Worm (Caenorhabditis elegans) whole organism, L4 larva: ENCODE data around the gene B0361.14.

ENCODE experiments used
- ceh-82 ChIP-seq: sonication (generic microtip); optimal IDR thresholded peaks from 2 replicates; lab custom pipeline; 2017; ENCODE audit warnings: missing biosample characterization, missing genetic modification characterization
- ces-1 ChIP-seq: fragments of 150-350 bp; sonication (generic microtip); optimal IDR thresholded peaks from 4 replicates; lab custom pipeline; 2014; ENCODE audit warnings: missing biosample characterization, missing genetic modification reagents, missing genetic modification characterization
- lin-15B ChIP-seq: fragments of 150-350 bp; sonication (generic microtip); optimal IDR thresholded peaks from 3 replicates; lab custom pipeline; 2014; ENCODE audit warnings: missing biosample characterization, missing genetic modification characterization
- lsy-2 ChIP-seq, 2 experiments: fragments of 150-350 bp in 1 of 2; sonication (generic microtip) in 1 of 2; optimal IDR thresholded peaks; 2 replicates each; lab custom pipeline; 2014 to 2017; ENCODE audit warnings: missing biosample characterization in 2 of 2, missing genetic modification characterization in 2 of 2
- mes-2 ChIP-seq: sonication (generic microtip); optimal IDR thresholded peaks from 2 replicates; lab custom pipeline; 2016; ENCODE audit warnings: missing genotype, mild to moderate bottlenecking, missing genetic modification characterization, missing compliant biosample characterization; ENCODE audit not compliant: poor library complexity, severe bottlenecking
- nhr-111 ChIP-seq: fragments of 200-800 bp; sonication (Bioruptor generic); optimal IDR thresholded peaks from 2 replicates; lab custom pipeline; 2018; ENCODE audit warnings: mild to moderate bottlenecking, missing genetic modification characterization, missing compliant biosample characterization
- nhr-42 ChIP-seq: fragments of 200-800 bp; sonication (Bioruptor generic); IDR thresholded peaks from 2 replicates; pipeline ENCODE4 v1.3.6; 2022; ENCODE audit warnings: missing genetic modification characterization, missing compliant biosample characterization
- nhr-48 ChIP-seq: sonication (generic microtip); optimal IDR thresholded peaks from 2 replicates; lab custom pipeline; 2016; ENCODE audit warnings: mild to moderate bottlenecking, missing genetic modification characterization, missing compliant biosample characterization
- rbr-2 ChIP-seq: sonication (generic microtip); optimal IDR thresholded peaks from 2 replicates; lab custom pipeline; 2016; ENCODE audit warnings: missing genotype, missing genetic modification characterization, missing compliant biosample characterization
- skn-1 ChIP-seq: fragments of 150-350 bp; optimal IDR thresholded peaks from 2 replicates; lab custom pipeline; 2014; ENCODE audit warnings: missing biosample characterization, missing genetic modification characterization
- unc-39 ChIP-seq: sonication (generic microtip); optimal IDR thresholded peaks from 2 replicates; lab custom pipeline; 2017; ENCODE audit warnings: missing biosample characterization, missing genetic modification characterization
- ztf-11 ChIP-seq: fragments of 150-350 bp; optimal IDR thresholded peaks from 2 replicates; lab custom pipeline; 2014; ENCODE audit warnings: missing biosample characterization, missing genetic modification characterization

- TF ChIP-seq nhr-48 (tag; lab: Kevin White, UChicago): no peak
- TF ChIP-seq nhr-111: no peak
- no peak for TF ChIP-seq skn-1
- no peak for TF ChIP-seq mes-2 (tag; lab: Kevin White, UChicago)
- TF ChIP-seq ztf-11 (tag; lab: Kevin White, UChicago): no peak
- TF ChIP-seq lsy-2 (tag; optimal IDR thresholded peaks at IDR 0.05; lab: Kevin White, UChicago): no peak
- no peak for TF ChIP-seq nhr-42 (GFP tag; lab: Robert Waterston, UW)
- no peak for TF ChIP-seq ceh-82 (tag; lab: Kevin White, UChicago)
- TF ChIP-seq rbr-2 (tag; lab: Kevin White, UChicago): no peak
- no peak for TF ChIP-seq unc-39 (tag; lab: Kevin White, UChicago)
- no peak for TF ChIP-seq lin-15B (tag; lab: Kevin White, UChicago)
- TF ChIP-seq ces-1 (GFP tag; lab: Kevin White, UChicago): no peak
Observed at ce11 chrIII:7275296-7275695, 24.0 kb downstream of the B0361.14 start, which contains the start of gene psd-1.
